Worm (Caenorhabditis elegans) whole organism, L4/young adult: ENCODE measurements around the gene tin-10.

Experiments used
- W03F9.2 ChIP-seq: fragments of 150-350 bp; optimal IDR thresholded peaks from 2 replicates; lab custom pipeline; 2014; ENCODE audit warnings: missing biosample characterization, missing genetic modification characterization
- dao-5 ChIP-seq: sonication (generic microtip); optimal IDR thresholded peaks from 2 replicates; lab custom pipeline; 2016; ENCODE audit warnings: missing genotype, missing genetic modification characterization, moderate library complexity, missing compliant biosample characterization
- him-1 ChIP-seq: sonication (generic microtip); optimal IDR thresholded peaks from 2 replicates; lab custom pipeline; 2016; ENCODE audit warnings: missing genotype, missing genetic modification reagents, missing genetic modification characterization, missing compliant biosample characterization

- TF ChIP-seq dao-5 (tag; lab: Kevin White, UChicago), result no peak
- no peak for TF ChIP-seq W03F9.2 (tag; lab: Kevin White, UChicago)
- TF ChIP-seq him-1, result no peak
Measured at ce11 chrIII:11452530-11452929, 50.1 kb downstream of the tin-10 start.
